Fruit fly (Drosophila melanogaster) whole organism, embryonic: ENCODE results near the gene Gart.

Experiments
- Abd-B ChIP-seq: fragments of 200-800 bp; sonication (Bioruptor generic); optimal IDR thresholded peaks from 2 replicates; lab custom pipeline; 2018; ENCODE audit warnings: missing biosample characterization, mild to moderate bottlenecking, missing genetic modification characterization, moderate library complexity
- CG1024 ChIP-seq: fragments of 200-800 bp; sonication (Bioruptor generic); IDR thresholded peaks from 2 replicates; pipeline ENCODE4 v1.3.6; 2022; ENCODE audit warnings: missing biosample characterization, missing genetic modification characterization
- CG10431 ChIP-seq: fragments of 200-800 bp; sonication (Bioruptor generic); optimal IDR thresholded peaks from 3 replicates; lab custom pipeline; 2018; ENCODE audit warnings: missing biosample characterization, mild to moderate bottlenecking, missing genetic modification characterization
- CG10654 ChIP-seq: fragments of 200-800 bp; sonication (Bioruptor generic); optimal IDR thresholded peaks from 2 replicates; lab custom pipeline; 2016; ENCODE audit warnings: missing biosample characterization, missing genetic modification characterization
- CG10979 ChIP-seq: fragments of 200-800 bp; sonication (Bioruptor generic); optimal IDR thresholded peaks from 2 replicates; lab custom pipeline; 2018; ENCODE audit warnings: missing biosample characterization, mild to moderate bottlenecking, missing genetic modification characterization, moderate library complexity
- CG11560 ChIP-seq: fragments of 200-800 bp; sonication (Bioruptor generic); IDR thresholded peaks from 3 replicates; pipeline ENCODE4 v1.3.6; 2022; ENCODE audit warnings: missing biosample characterization, missing genetic modification characterization
- CG11695 ChIP-seq: fragments of 200-800 bp; sonication (Bioruptor generic); IDR thresholded peaks from 3 replicates; pipeline ENCODE4 v1.3.6; 2022; ENCODE audit warnings: missing biosample characterization, missing genetic modification characterization
- CG12299 ChIP-seq: fragments of 200-800 bp; sonication (Bioruptor generic); optimal IDR thresholded peaks from 2 replicates; lab custom pipeline; 2018; ENCODE audit warnings: missing biosample characterization, mild to moderate bottlenecking, missing genetic modification characterization
- CG13624 ChIP-seq: fragments of 200-800 bp; sonication (Bioruptor generic); optimal IDR thresholded peaks from 2 replicates; lab custom pipeline; 2016; ENCODE audit warnings: missing biosample characterization, missing genetic modification characterization
- CG15073 ChIP-seq: fragments of 200-800 bp; sonication (Bioruptor generic); optimal IDR thresholded peaks from 2 replicates; lab custom pipeline; 2016; ENCODE audit warnings: missing biosample characterization, missing genetic modification characterization
- CG15269 ChIP-seq: fragments of 200-800 bp; sonication (Bioruptor generic); optimal IDR thresholded peaks from 2 replicates; lab custom pipeline; 2018; ENCODE audit warnings: missing biosample characterization, mild to moderate bottlenecking, missing genetic modification characterization, moderate library complexity
- CG1603 ChIP-seq: fragments of 200-800 bp; sonication (Bioruptor generic); optimal IDR thresholded peaks from 2 replicates; lab custom pipeline; 2019; ENCODE audit warnings: missing biosample characterization, mild to moderate bottlenecking, missing genetic modification characterization, moderate library complexity
- CG18011 ChIP-seq: fragments of 200-800 bp; sonication (Bioruptor generic); optimal IDR thresholded peaks from 2 replicates; lab custom pipeline; 2017; ENCODE audit warnings: missing biosample characterization, missing genetic modification characterization, mild to moderate bottlenecking, moderate library complexity, missing genotype
- CG2120 ChIP-seq: fragments of 200-800 bp; sonication (Bioruptor generic); optimal IDR thresholded peaks from 3 replicates; lab custom pipeline; 2016; ENCODE audit warnings: missing biosample characterization, missing genetic modification characterization
- CG33213 ChIP-seq: fragments of 200-800 bp; sonication (Bioruptor generic); optimal IDR thresholded peaks from 3 replicates; lab custom pipeline; 2016; ENCODE audit warnings: missing biosample characterization, missing genetic modification characterization
- CG3726 ChIP-seq: fragments of 200-800 bp; sonication (Bioruptor generic); IDR thresholded peaks from 3 replicates; pipeline ENCODE4, ENCODE4 v1.3.6; 2022; ENCODE audit warnings: missing biosample characterization, missing genetic modification characterization
- CG3847 ChIP-seq: fragments of 200-800 bp; sonication (Bioruptor generic); IDR thresholded peaks from 2 replicates; pipeline ENCODE4 v1.3.6; 2022; ENCODE audit warnings: missing biosample characterization, missing genetic modification characterization
- CG4328 ChIP-seq: fragments of 200-800 bp; sonication (Bioruptor generic); optimal IDR thresholded peaks from 3 replicates; lab custom pipeline; 2017; ENCODE audit warnings: missing biosample characterization, missing genetic modification reagents, missing genetic modification characterization
- CG4617 ChIP-seq: fragments of 200-800 bp; sonication (Bioruptor generic); optimal IDR thresholded peaks from 3 replicates; lab custom pipeline; 2016; ENCODE audit warnings: missing biosample characterization, missing genetic modification characterization, borderline replicate concordance
- CG6175 ChIP-seq: fragments of 200-800 bp; sonication (Bioruptor generic); IDR thresholded peaks from 3 replicates; pipeline ENCODE4 v1.3.6; 2022; ENCODE audit warnings: missing biosample characterization, missing genetic modification characterization
- CG7745 ChIP-seq: fragments of 200-800 bp; sonication (Bioruptor generic); optimal IDR thresholded peaks from 2 replicates; lab custom pipeline; 2018; ENCODE audit warnings: missing biosample characterization, mild to moderate bottlenecking, missing genetic modification characterization, moderate library complexity
- Deaf1 ChIP-seq: fragments of 200-800 bp; optimal IDR thresholded peaks from 3 replicates; lab custom pipeline; 2019; ENCODE audit warnings: missing biosample characterization, mild to moderate bottlenecking, missing genetic modification characterization, moderate library complexity
- Dip3 ChIP-seq: fragments of 200-800 bp; sonication (Bioruptor generic); optimal IDR thresholded peaks from 3 replicates; lab custom pipeline; 2016; ENCODE audit warnings: missing biosample characterization, missing genetic modification characterization
- Drgx ChIP-seq: fragments of 200-800 bp; sonication (Bioruptor generic); IDR thresholded peaks from 2 replicates; pipeline ENCODE4 v1.3.6; 2022; ENCODE audit warnings: missing biosample characterization, missing genetic modification characterization
- Fer1 ChIP-seq: fragments of 200-800 bp; sonication (Bioruptor generic); optimal IDR thresholded peaks from 2 replicates; lab custom pipeline; 2017; ENCODE audit warnings: missing biosample characterization, mild to moderate bottlenecking, missing genetic modification characterization
- HLHmδ ChIP-seq: fragments of 200-800 bp; sonication (Bioruptor generic); optimal IDR thresholded peaks from 2 replicates; lab custom pipeline; 2018; ENCODE audit warnings: missing biosample characterization, mild to moderate bottlenecking, missing genetic modification characterization, moderate library complexity
- HmgZ ChIP-seq: fragments of 200-800 bp; sonication (Bioruptor generic); optimal IDR thresholded peaks from 2 replicates; lab custom pipeline; 2018; ENCODE audit warnings: missing biosample characterization, mild to moderate bottlenecking, missing genetic modification characterization
- Hsf ChIP-seq: fragments of 200-800 bp; sonication (Bioruptor generic); optimal IDR thresholded peaks from 3 replicates; lab custom pipeline; 2016; ENCODE audit warnings: missing biosample characterization, missing genetic modification characterization
- MESR4 ChIP-seq: fragments of 200-800 bp; sonication (Bioruptor generic); optimal IDR thresholded peaks from 2 replicates; lab custom pipeline; 2018; ENCODE audit warnings: missing biosample characterization, mild to moderate bottlenecking, missing genetic modification characterization, moderate library complexity
- NFAT ChIP-seq: fragments of 200-800 bp; sonication (Bioruptor generic); IDR thresholded peaks from 2 replicates; pipeline ENCODE4 v1.3.6; 2022; ENCODE audit warnings: missing biosample characterization, missing genetic modification characterization
- Six4 ChIP-seq: fragments of 200-800 bp; sonication (Bioruptor generic); optimal IDR thresholded peaks from 2 replicates; lab custom pipeline; 2016; ENCODE audit warnings: missing biosample characterization, missing genetic modification characterization
- bsh ChIP-seq, 2 experiments: fragments of 200-800 bp; sonication (Bioruptor generic); optimal IDR thresholded peaks; 2 replicates each; lab custom pipeline; 2017 to 2018; ENCODE audit warnings: mild to moderate bottlenecking in 2 of 2, missing biosample characterization in 2 of 2, missing genetic modification characterization in 2 of 2, moderate library complexity in 1 of 2
- corto ChIP-seq: fragments of 200-800 bp; sonication (Bioruptor generic); optimal IDR thresholded peaks from 2 replicates; lab custom pipeline; 2016; ENCODE audit warnings: missing biosample characterization, mild to moderate bottlenecking, missing genetic modification characterization, moderate library complexity
- cwo ChIP-seq: fragments of 200-800 bp; sonication (Bioruptor generic); optimal IDR thresholded peaks from 3 replicates; lab custom pipeline; 2017; ENCODE audit warnings: missing biosample characterization, missing genetic modification characterization, mild to moderate bottlenecking, moderate library complexity, missing genetic modification reagents
- da ChIP-seq: fragments of 200-800 bp; sonication (Bioruptor generic); optimal IDR thresholded peaks from 2 replicates; lab custom pipeline; 2016; ENCODE audit warnings: missing biosample characterization, missing genetic modification characterization
- danr ChIP-seq: fragments of 200-800 bp; sonication (Bioruptor generic); IDR thresholded peaks from 2 replicates; pipeline ENCODE4 v1.3.6; 2022; ENCODE audit warnings: missing biosample characterization, missing genetic modification characterization
- dmrt99B ChIP-seq: fragments of 200-800 bp; sonication (Bioruptor generic); optimal IDR thresholded peaks from 2 replicates; lab custom pipeline; 2018; ENCODE audit warnings: missing biosample characterization, mild to moderate bottlenecking, missing genetic modification characterization, moderate library complexity
- gce ChIP-seq: fragments of 200-800 bp; sonication (Bioruptor generic); IDR thresholded peaks from 3 replicates; pipeline ENCODE4 v1.3.6; 2022; ENCODE audit warnings: missing biosample characterization, missing genetic modification characterization
- grn ChIP-seq: fragments of 200-800 bp; sonication (Bioruptor generic); optimal IDR thresholded peaks from 3 replicates; lab custom pipeline; 2017; ENCODE audit warnings: missing biosample characterization, missing genetic modification characterization
- gsb-n ChIP-seq: fragments of 200-800 bp; sonication (Bioruptor generic); optimal IDR thresholded peaks from 3 replicates; lab custom pipeline; 2018; ENCODE audit warnings: missing biosample characterization, mild to moderate bottlenecking, missing genetic modification characterization
- kay ChIP-seq: fragments of 200-800 bp; sonication (Bioruptor generic); optimal IDR thresholded peaks from 2 replicates; lab custom pipeline; 2016; ENCODE audit warnings: missing biosample characterization, missing genetic modification characterization
- lab ChIP-seq: fragments of 200-800 bp; sonication (Bioruptor generic); optimal IDR thresholded peaks from 3 replicates; lab custom pipeline; 2017; ENCODE audit warnings: missing biosample characterization, missing genetic modification characterization, mild to moderate bottlenecking, moderate library complexity, missing genetic modification reagents
- lilli ChIP-seq: fragments of 200-800 bp; sonication (Bioruptor generic); optimal IDR thresholded peaks from 3 replicates; lab custom pipeline; 2016; ENCODE audit warnings: missing biosample characterization, missing genetic modification characterization
- luna ChIP-seq: fragments of 200-800 bp; sonication (Bioruptor generic); optimal IDR thresholded peaks from 2 replicates; lab custom pipeline; 2016; ENCODE audit warnings: missing biosample characterization, missing genetic modification characterization
- pfk ChIP-seq: fragments of 200-800 bp; sonication (Bioruptor generic); optimal IDR thresholded peaks from 2 replicates; lab custom pipeline; 2018; ENCODE audit warnings: missing biosample characterization, mild to moderate bottlenecking, missing genetic modification characterization, moderate library complexity
- pho ChIP-seq: fragments of 200-800 bp; sonication (Bioruptor generic); optimal IDR thresholded peaks from 2 replicates; lab custom pipeline; 2016; ENCODE audit warnings: missing biosample characterization, missing genetic modification characterization
- pita ChIP-seq: fragments of 200-800 bp; sonication (Bioruptor generic); optimal IDR thresholded peaks from 2 replicates; lab custom pipeline; 2017; ENCODE audit warnings: missing biosample characterization, mild to moderate bottlenecking, missing genetic modification characterization
- so ChIP-seq: fragments of 200-800 bp; sonication (Bioruptor generic); IDR thresholded peaks from 3 replicates; pipeline ENCODE4 v1.3.6; 2022; ENCODE audit warnings: missing biosample characterization, missing genetic modification characterization
- usp ChIP-seq: fragments of >200 bp; optimal IDR thresholded peaks from 2 replicates; lab custom pipeline; 2017; ENCODE audit warnings: missing biosample characterization, missing genetic modification characterization
- vfl ChIP-seq: fragments of 200-800 bp; sonication (Bioruptor generic); optimal IDR thresholded peaks from 2 replicates; lab custom pipeline; 2016; ENCODE audit warnings: missing biosample characterization, missing genetic modification characterization
- wdn ChIP-seq: fragments of 200-800 bp; sonication (Bioruptor generic); IDR thresholded peaks from 2 replicates; pipeline ENCODE4 v1.3.6; 2022; ENCODE audit warnings: missing biosample characterization, missing genetic modification characterization

Gene Gart

dm6 chr2L:7039342-7039684 lies 15.6 kb upstream of the Gart start (continued):
- peak; percentile 62 for TF ChIP-seq CG15269 (tag; lab: Kevin White, UChicago)
- peak; percentile 29 for TF ChIP-seq CG18011 (GFP tag; lab: Kevin White, UChicago)
- peak; percentile 59 for TF ChIP-seq lab (GFP tag; lab: Kevin White, UChicago)
- TF ChIP-seq MESR4 (GFP tag; lab: Kevin White, UChicago): no peak
- peak; percentile 43 for TF ChIP-seq CG1603 (tag; lab: Kevin White, UChicago)
- TF ChIP-seq CG12299 (tag; lab: Kevin White, UChicago): peak; percentile 42
- TF ChIP-seq Six4 (GFP tag; lab: Kevin White, UChicago): no peak
- peak; percentile 69 for TF ChIP-seq dmrt99B (tag; lab: Kevin White, UChicago)
- TF ChIP-seq HLHmδ (GFP tag; lab: Kevin White, UChicago): no peak
- TF ChIP-seq CG10654 (GFP tag; lab: Kevin White, UChicago): peak; percentile 7
- peak; percentile 76 for TF ChIP-seq CG11695 (GFP tag; lab: Robert Waterston, UW)
- peak; percentile 70 for TF ChIP-seq CG2120
- TF ChIP-seq vfl: no peak
- no peak for TF ChIP-seq CG4328
- TF ChIP-seq gsb-n (tag; lab: Kevin White, UChicago): peak; percentile 4
- TF ChIP-seq CG4617 (GFP tag; lab: Kevin White, UChicago): no peak
- no peak for TF ChIP-seq da (GFP tag; lab: Kevin White, UChicago)
- no peak; the same call in none of the 2 replicates for TF ChIP-seq CG1024
- TF ChIP-seq CG10431 (GFP tag; lab: Kevin White, UChicago): no peak
- TF ChIP-seq corto: no peak
- peak; percentile 55 for TF ChIP-seq pho (GFP tag; lab: Kevin White, UChicago)
- TF ChIP-seq CG6175 (GFP tag; lab: Robert Waterston, UW): no peak
- peak; percentile 65; the same call in 1 of the 3 replicates for TF ChIP-seq so (GFP tag; lab: Robert Waterston, UW)
- peak; percentile 66 for TF ChIP-seq lilli (GFP tag; lab: Kevin White, UChicago)
- TF ChIP-seq CG3847 (GFP tag; lab: Robert Waterston, UW): peak; percentile 38; the same call in 1 of the 2 replicates
- peak; percentile 49 for TF ChIP-seq HmgZ (tag; lab: Kevin White, UChicago)
- TF ChIP-seq wdn (GFP tag; lab: Robert Waterston, UW): peak; percentile 36; the same call in 1 of the 2 replicates
- peak; percentile 72 for TF ChIP-seq Abd-B (GFP tag; lab: Kevin White, UChicago)
- peak; percentile 42 for TF ChIP-seq Hsf (GFP tag; lab: Kevin White, UChicago)
- TF ChIP-seq CG11560 (tag; lab: Robert Waterston, UW): no peak
- no peak for TF ChIP-seq CG7745 (tag; lab: Kevin White, UChicago)
- TF ChIP-seq CG15073: no peak
- TF ChIP-seq grn (GFP tag; lab: Kevin White, UChicago): no peak
- peak; percentile 55; the same call in 1 of the 2 replicates for TF ChIP-seq danr (GFP tag; lab: Robert Waterston, UW)
- peak; percentile 31 for TF ChIP-seq Dip3
- TF ChIP-seq pfk (GFP tag; lab: Kevin White, UChicago): no peak
- 0 out of 3 replicates have a peak, but pooled peaks have one; percentile 42 for TF ChIP-seq CG3726 (GFP tag; lab: Robert Waterston, UW)
- peak in 1 of 2 experiments; percentile 64 for TF ChIP-seq bsh (GFP tag; optimal IDR thresholded peaks at IDR 0.05; lab: Kevin White, UChicago)
- peak; percentile 42 for TF ChIP-seq CG10979 (tag; lab: Kevin White, UChicago)
- TF ChIP-seq Fer1: peak; percentile 32
- no peak for TF ChIP-seq Deaf1
- TF ChIP-seq cwo (GFP tag; lab: Kevin White, UChicago): peak; percentile 44
- TF ChIP-seq Drgx (GFP tag; lab: Robert Waterston, UW): peak; percentile 54
- no peak for TF ChIP-seq CG33213
- TF ChIP-seq luna (GFP tag; lab: Kevin White, UChicago): no peak
- TF ChIP-seq gce (GFP tag; lab: Robert Waterston, UW): peak; percentile 43; the same call in 1 of the 3 replicates
- peak; percentile 29 for TF ChIP-seq CG13624
- TF ChIP-seq pita (GFP tag; lab: Kevin White, UChicago): no peak
- no peak for TF ChIP-seq NFAT (GFP tag; lab: Robert Waterston, UW)
- no peak for TF ChIP-seq usp
- no peak for TF ChIP-seq kay (GFP tag; lab: Kevin White, UChicago)
